Fruit fly (Drosophila melanogaster): ENCODE results near the gene Srrm1.

The Srrm1 gene

DNA sequence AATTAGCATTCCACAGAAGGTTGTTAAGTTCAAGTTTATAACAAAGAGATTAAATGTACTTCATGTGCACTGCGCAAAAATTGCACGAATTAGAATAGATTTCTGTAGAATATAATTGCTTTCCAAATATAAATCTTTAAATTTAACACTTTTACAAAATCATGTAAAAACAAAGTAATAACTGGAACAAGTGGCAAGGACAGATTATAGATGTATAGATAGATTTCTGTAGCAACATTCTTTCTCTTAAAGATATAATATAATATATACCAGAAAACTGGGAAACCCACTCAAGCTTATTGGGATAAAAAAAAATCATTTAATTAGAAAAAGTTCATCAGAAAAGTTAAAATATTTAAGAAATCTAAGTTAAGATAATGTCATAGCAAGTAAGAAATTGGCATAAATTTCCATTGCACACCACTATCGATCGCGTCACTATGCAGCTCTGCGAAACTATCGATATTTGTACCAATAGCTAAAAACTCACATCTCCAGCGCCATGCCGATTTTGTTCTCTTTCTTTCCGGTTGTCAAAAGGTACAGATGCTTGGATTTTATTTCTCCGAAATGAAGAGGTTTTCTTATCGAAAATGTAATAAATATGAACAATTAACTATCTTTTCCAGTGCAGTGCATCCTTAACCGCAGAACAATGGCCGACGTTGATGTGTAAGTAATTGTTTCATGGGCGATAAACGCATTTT is 13.6 kb upstream of the Srrm1 start, which contains the start of gene RpS12 (continued):
- TF ChIP-seq D19A (tag; optimal IDR thresholded peaks at IDR 0.05) (no peak), odd (GFP tag; optimal IDR thresholded peaks at IDR 0.05) (peak; percentile 79), kah (GFP tag; optimal IDR thresholded peaks at IDR 0.05) (peak; percentile 72), CG10209 (GFP tag; optimal IDR thresholded peaks at IDR 0.05) (peak; percentile 79), H15 (GFP tag; IDR thresholded peaks at IDR 0.05) (peak; percentile 79; the same call in 2 of the 3 replicates), ranshi (GFP tag; IDR thresholded peaks at IDR 0.05) (peak; percentile 85), disco-r (GFP tag; optimal IDR thresholded peaks at IDR 0.05) (peak; percentile 56), HLH4C (GFP tag; IDR thresholded peaks at IDR 0.05; ENCODE audit: partially characterized antibody) (peak; percentile 75), fru (optimal IDR thresholded peaks at IDR 0.05) (no peak), prd (optimal IDR thresholded peaks at IDR 0.05) (no peak), prd (GFP tag; IDR thresholded peaks at IDR 0.05) (peak; percentile 48; the same call in 2 of the 3 replicates), CG10565 (GFP tag; optimal IDR thresholded peaks at IDR 0.05) (peak; percentile 1), NC2α (GFP tag; optimal IDR thresholded peaks at IDR 0.05) (peak; percentile 67), gfzf (GFP tag; optimal IDR thresholded peaks at IDR 0.05) (peak; percentile 18), shn (GFP tag; optimal IDR thresholded peaks at IDR 0.05) (peak; percentile 83), inv (GFP tag; IDR thresholded peaks at IDR 0.05; ENCODE audit: partially characterized antibody) (peak; percentile 82), ham (GFP tag; IDR thresholded peaks at IDR 0.05) (peak; percentile 17; the same call in 1 of the 2 replicates), CG13424 (tag; optimal IDR thresholded peaks at IDR 0.05) (peak; percentile 45), Usf (GFP tag; optimal IDR thresholded peaks at IDR 0.05) (peak; percentile 43), PHDP (tag; optimal IDR thresholded peaks at IDR 0.05) (peak; percentile 65), Sry-β (GFP tag; optimal IDR thresholded peaks at IDR 0.05) (peak; percentile 17), ssp (GFP tag; IDR thresholded peaks at IDR 0.05) (peak; percentile 97), en (GFP tag; optimal IDR thresholded peaks at IDR 0.05) (peak; percentile 73), Hr39 (optimal IDR thresholded peaks at IDR 0.05) (no peak), gcm (GFP tag; optimal IDR thresholded peaks at IDR 0.05) (peak; percentile 37), CG10267 (tag; optimal IDR thresholded peaks at IDR 0.05) (peak; percentile 72), CG8478 (optimal IDR thresholded peaks at IDR 0.05) (no peak), CG1832 (GFP tag; optimal IDR thresholded peaks at IDR 0.05) (no peak), CG8359 (GFP tag; optimal IDR thresholded peaks at IDR 0.05; ENCODE audit: borderline replicate concordance) (peak; percentile 55), dati (GFP tag; IDR thresholded peaks at IDR 0.05) (peak; percentile 20; the same call in 1 of the 2 replicates), Doc3 (GFP tag; IDR thresholded peaks at IDR 0.05; ENCODE audit: partially characterized antibody) (peak; percentile 52; the same call in 1 of the 3 replicates), CG31441 (GFP tag; IDR thresholded peaks at IDR 0.05) (peak; percentile 47), Eip74EF (GFP tag; optimal IDR thresholded peaks at IDR 0.05) (peak in 1 of 2 experiments; percentile 48), gem (tag; optimal IDR thresholded peaks at IDR 0.05) (peak; percentile 62), CG13894 (tag; optimal IDR thresholded peaks at IDR 0.05) (peak; percentile 73), ase (GFP tag; IDR thresholded peaks at IDR 0.05) (peak; percentile 79), CG2875 (GFP tag; optimal IDR thresholded peaks at IDR 0.05) (peak; percentile 66), CG6254 (GFP tag; optimal IDR thresholded peaks at IDR 0.05) (peak; percentile 42), vfl (GFP tag; optimal IDR thresholded peaks at IDR 0.05) (peak; percentile 71), CG31388 (GFP tag; optimal IDR thresholded peaks at IDR 0.05) (no peak), nom (GFP tag; optimal IDR thresholded peaks at IDR 0.05) (peak; percentile 78), Aef1 (GFP tag; IDR thresholded peaks at IDR 0.05) (peak; percentile 74), CG18011 (GFP tag; optimal IDR thresholded peaks at IDR 0.05) (peak; percentile 67), insv (GFP tag; optimal IDR thresholded peaks at IDR 0.05) (peak in 1 of 2 experiments; percentile 62), sqz (GFP tag; optimal IDR thresholded peaks at IDR 0.05) (peak; percentile 62), Fer2 (tag; optimal IDR thresholded peaks at IDR 0.05) (peak; percentile 56), Neu2 (GFP tag; optimal IDR thresholded peaks at IDR 0.05; ENCODE audit: borderline replicate concordance) (peak; percentile 21), CG11398 (GFP tag; optimal IDR thresholded peaks at IDR 0.05) (peak; percentile 76), pho (GFP tag; optimal IDR thresholded peaks at IDR 0.05) (peak; percentile 73)
